Fruit fly (Drosophila melanogaster) whole organism, prepupa: ENCODE measurements around the gene CG17560.

Source experiments
- CG10669 ChIP-seq: fragments of 200-800 bp; sonication (Bioruptor generic); optimal IDR thresholded peaks from 3 replicates; lab custom pipeline; 2018; ENCODE audit warnings: missing biosample characterization, mild to moderate bottlenecking, missing genetic modification characterization, moderate library complexity
- CG15336 ChIP-seq: fragments of 200-800 bp; sonication (Bioruptor generic); IDR thresholded peaks from 2 replicates; pipeline ENCODE4 v1.3.6; 2022; ENCODE audit warnings: missing biosample characterization, missing genetic modification characterization
- CG16779 ChIP-seq: fragments of 200-800 bp; sonication (Bioruptor generic); optimal IDR thresholded peaks from 3 replicates; lab custom pipeline; 2017; ENCODE audit warnings: missing biosample characterization, mild to moderate bottlenecking, missing genetic modification characterization
- CG31627 ChIP-seq: fragments of 200-800 bp; sonication (Bioruptor generic); optimal IDR thresholded peaks from 3 replicates; lab custom pipeline; 2016; ENCODE audit warnings: missing biosample characterization, missing genetic modification characterization
- CG6276 ChIP-seq: fragments of 200-800 bp; sonication (Bioruptor generic); optimal IDR thresholded peaks from 2 replicates; lab custom pipeline; 2017; ENCODE audit warnings: missing biosample characterization, mild to moderate bottlenecking, missing genetic modification characterization
- CG6808 ChIP-seq: fragments of 200-800 bp; sonication (Bioruptor generic); optimal IDR thresholded peaks from 3 replicates; lab custom pipeline; 2017; ENCODE audit warnings: missing biosample characterization, missing genetic modification characterization, mild to moderate bottlenecking, moderate library complexity, missing genetic modification reagents
- Ets96B ChIP-seq: fragments of 200-800 bp; optimal IDR thresholded peaks from 2 replicates; lab custom pipeline; 2019; ENCODE audit warnings: missing biosample characterization, mild to moderate bottlenecking, missing genetic modification characterization, moderate library complexity
- acj6 ChIP-seq: fragments of 200-800 bp; sonication (Bioruptor generic); optimal IDR thresholded peaks from 3 replicates; lab custom pipeline; 2016; ENCODE audit warnings: missing biosample characterization, missing genetic modification characterization
- fd85E ChIP-seq: fragments of 200-800 bp; sonication (Bioruptor generic); optimal IDR thresholded peaks from 3 replicates; lab custom pipeline; 2016; ENCODE audit warnings: missing biosample characterization, missing genetic modification characterization
- pdm3 ChIP-seq: fragments of 200-800 bp; sonication (Bioruptor generic); optimal IDR thresholded peaks from 3 replicates; lab custom pipeline; 2016; ENCODE audit warnings: missing biosample characterization, missing genetic modification characterization
- svp ChIP-seq: fragments of 200-800 bp; sonication (Bioruptor generic); peaks from one replicate; lab custom pipeline; 2016; ENCODE audit warnings: missing biosample characterization, missing genetic modification characterization

- TF ChIP-seq CG16779 (no peak), CG31627 (GFP tag; lab: Kevin White, UChicago) (no peak), CG6808 (GFP tag; lab: Kevin White, UChicago) (no peak), CG6276 (GFP tag; lab: Kevin White, UChicago) (no peak), CG15336 (no peak), fd85E (GFP tag; lab: Kevin White, UChicago) (no peak), Ets96B (tag; lab: Kevin White, UChicago) (no peak), acj6 (GFP tag; lab: Kevin White, UChicago) (no peak), pdm3 (GFP tag; lab: Kevin White, UChicago) (no peak), CG10669 (no peak), svp (GFP tag; lab: Kevin White, UChicago) (no peak)
These were observed 4.5 kb upstream of the CG17560 start, which contains the start of gene CG12783 for dm6 chr3R:16613300-16613699.
